Fruit fly (Drosophila melanogaster) whole organism, embryonic: Measurements from ENCODE around the gene aru.
A peak's percentile ranks its signal among the peaks of the same experiment; 100 is the strongest.

Source experiments
- Ada2b ChIP-seq: fragments of 200-800 bp; sonication (Bioruptor generic); IDR thresholded peaks from 2 replicates; pipeline ENCODE4 v1.3.6; 2022; ENCODE audit warnings: missing biosample characterization, missing genetic modification characterization
- CG11560 ChIP-seq: fragments of 200-800 bp; sonication (Bioruptor generic); IDR thresholded peaks from 3 replicates; pipeline ENCODE4 v1.3.6; 2022; ENCODE audit warnings: missing biosample characterization, missing genetic modification characterization
- CG12104 ChIP-seq: fragments of 200-800 bp; sonication (Bioruptor generic); optimal IDR thresholded peaks from 3 replicates; lab custom pipeline; 2016; ENCODE audit warnings: missing biosample characterization, missing genetic modification characterization
- CG14014 ChIP-seq: fragments of 200-800 bp; sonication (Bioruptor generic); IDR thresholded peaks from 2 replicates; pipeline ENCODE4 v1.3.6; 2022; ENCODE audit warnings: missing biosample characterization, missing genetic modification characterization
- CG14965 ChIP-seq: fragments of 200-800 bp; sonication (Bioruptor generic); optimal IDR thresholded peaks from 2 replicates; lab custom pipeline; 2016; ENCODE audit warnings: missing biosample characterization, missing genetic modification characterization, borderline replicate concordance
- CG15269 ChIP-seq: fragments of 200-800 bp; sonication (Bioruptor generic); optimal IDR thresholded peaks from 2 replicates; lab custom pipeline; 2018; ENCODE audit warnings: missing biosample characterization, mild to moderate bottlenecking, missing genetic modification characterization, moderate library complexity
- CG1647 ChIP-seq: fragments of 200-800 bp; sonication (Bioruptor generic); optimal IDR thresholded peaks from 3 replicates; lab custom pipeline; 2016; ENCODE audit warnings: missing biosample characterization, missing genetic modification characterization
- CG17186 ChIP-seq: fragments of 200-800 bp; sonication (Bioruptor generic); optimal IDR thresholded peaks from 3 replicates; lab custom pipeline; 2017; ENCODE audit warnings: missing biosample characterization, missing genetic modification reagents, missing genetic modification characterization
- CG17912 ChIP-seq: fragments of 200-800 bp; sonication (Bioruptor generic); optimal IDR thresholded peaks from 2 replicates; lab custom pipeline; 2018; ENCODE audit warnings: missing biosample characterization, mild to moderate bottlenecking, missing genetic modification characterization
- CG18262 ChIP-seq: fragments of 200-800 bp; optimal IDR thresholded peaks from 3 replicates; lab custom pipeline; 2019; ENCODE audit warnings: missing biosample characterization, mild to moderate bottlenecking, missing genetic modification characterization, moderate library complexity
- CG2129 ChIP-seq: fragments of 200-800 bp; sonication (Bioruptor generic); IDR thresholded peaks from 2 replicates; pipeline ENCODE4 v1.3.6; 2022; ENCODE audit warnings: missing biosample characterization, missing genetic modification characterization; ENCODE audit not compliant: partially characterized antibody
- CG4328 ChIP-seq: fragments of 200-800 bp; sonication (Bioruptor generic); optimal IDR thresholded peaks from 3 replicates; lab custom pipeline; 2017; ENCODE audit warnings: missing biosample characterization, missing genetic modification reagents, missing genetic modification characterization
- CG4820 ChIP-seq: fragments of 200-800 bp; sonication (Bioruptor generic); optimal IDR thresholded peaks from 3 replicates; lab custom pipeline; 2016; ENCODE audit warnings: missing biosample characterization, missing genetic modification characterization
- CG6654 ChIP-seq: fragments of 200-800 bp; sonication (Bioruptor generic); optimal IDR thresholded peaks from 2 replicates; lab custom pipeline; 2017; ENCODE audit warnings: missing biosample characterization, mild to moderate bottlenecking, missing genetic modification characterization
- CG6689 ChIP-seq: fragments of 200-800 bp; sonication (Bioruptor generic); IDR thresholded peaks from 2 replicates; pipeline ENCODE4 v1.3.6; 2022; ENCODE audit warnings: missing biosample characterization, missing genetic modification characterization
- CG7786 ChIP-seq: fragments of 200-800 bp; sonication (Bioruptor generic); optimal IDR thresholded peaks from 2 replicates; lab custom pipeline; 2016; ENCODE audit warnings: missing biosample characterization, missing genetic modification characterization
- CG7987 ChIP-seq: fragments of 200-800 bp; sonication (Bioruptor generic); optimal IDR thresholded peaks from 2 replicates; lab custom pipeline; 2018; ENCODE audit warnings: missing biosample characterization, mild to moderate bottlenecking, missing genetic modification characterization, moderate library complexity
- CG8290 ChIP-seq, 3 experiments: fragments of 200-800 bp; sonication (Bioruptor generic); optimal IDR thresholded peaks; 2 replicates each; lab custom pipeline; 2016 to 2019; ENCODE audit warnings: missing biosample characterization in 3 of 3, missing genetic modification characterization in 3 of 3, mild to moderate bottlenecking in 2 of 3, moderate library complexity in 1 of 3
- CG8944 ChIP-seq: fragments of 200-800 bp; sonication (Bioruptor generic); optimal IDR thresholded peaks from 3 replicates; lab custom pipeline; 2016; ENCODE audit warnings: missing biosample characterization, missing genetic modification characterization
- CG9932 ChIP-seq: fragments of 200-800 bp; sonication (Bioruptor generic); IDR thresholded peaks from 2 replicates; pipeline ENCODE4 v1.3.6; 2022; ENCODE audit warnings: missing biosample characterization, missing genetic modification characterization
- Gsc ChIP-seq: fragments of 200-800 bp; sonication (Bioruptor generic); IDR thresholded peaks from 2 replicates; pipeline ENCODE4 v1.3.6; 2022; ENCODE audit warnings: missing biosample characterization, missing genetic modification characterization
- Hey ChIP-seq: fragments of 200-800 bp; sonication (Bioruptor generic); optimal IDR thresholded peaks from 3 replicates; lab custom pipeline; 2018; ENCODE audit warnings: missing biosample characterization, mild to moderate bottlenecking, missing genetic modification characterization
- Myb ChIP-seq: fragments of 200-800 bp; sonication (Bioruptor generic); optimal IDR thresholded peaks from 2 replicates; lab custom pipeline; 2016; ENCODE audit warnings: missing biosample characterization, missing genetic modification characterization
- Neu2 ChIP-seq: fragments of 200-800 bp; sonication (Bioruptor generic); optimal IDR thresholded peaks from 3 replicates; lab custom pipeline; 2016; ENCODE audit warnings: missing biosample characterization, missing genetic modification characterization, borderline replicate concordance
- Oli ChIP-seq: fragments of 200-800 bp; sonication (Bioruptor generic); optimal IDR thresholded peaks from 2 replicates; lab custom pipeline; 2018; ENCODE audit warnings: missing biosample characterization, mild to moderate bottlenecking, missing genetic modification characterization, moderate library complexity
- Side ChIP-seq: fragments of 200-800 bp; sonication (Bioruptor generic); optimal IDR thresholded peaks from 2 replicates; lab custom pipeline; 2016; ENCODE audit warnings: missing biosample characterization, missing genetic modification characterization
- Sox100B ChIP-seq: fragments of 200-800 bp; sonication (Bioruptor generic); optimal IDR thresholded peaks from 3 replicates; lab custom pipeline; 2018; ENCODE audit warnings: missing biosample characterization, mild to moderate bottlenecking, missing genetic modification characterization
- Stat92E ChIP-seq, 3 experiments: fragments of >200 bp in 2 of 3; fragments of 200-800 bp in 1 of 3; sonication (Bioruptor generic) in 1 of 3; optimal IDR thresholded peaks; 2 replicates each; lab custom pipeline; 2017 to 2019; ENCODE audit warnings: missing biosample characterization in 3 of 3, missing genetic modification characterization in 3 of 3, mild to moderate bottlenecking in 1 of 3, moderate library complexity in 1 of 3
- Xbp1 ChIP-seq: fragments of 200-800 bp; sonication (Bioruptor generic); optimal IDR thresholded peaks from 3 replicates; lab custom pipeline; 2016; ENCODE audit warnings: missing biosample characterization, mild to moderate bottlenecking, missing genetic modification characterization
- ato ChIP-seq: fragments of 200-800 bp; sonication (Bioruptor generic); IDR thresholded peaks from 2 replicates; pipeline ENCODE4 v1.3.6; 2022; ENCODE audit warnings: missing biosample characterization, missing genetic modification characterization; ENCODE audit not compliant: partially characterized antibody
- cg ChIP-seq: fragments of 200-800 bp; sonication (Bioruptor generic); optimal IDR thresholded peaks from 3 replicates; lab custom pipeline; 2019; ENCODE audit warnings: missing biosample characterization, mild to moderate bottlenecking, missing genetic modification characterization, moderate library complexity
- gcm2 ChIP-seq: fragments of 200-800 bp; sonication (Bioruptor generic); optimal IDR thresholded peaks from 2 replicates; lab custom pipeline; 2016; ENCODE audit warnings: missing biosample characterization, missing genetic modification characterization
- gsb-n ChIP-seq: fragments of 200-800 bp; sonication (Bioruptor generic); optimal IDR thresholded peaks from 3 replicates; lab custom pipeline; 2018; ENCODE audit warnings: missing biosample characterization, mild to moderate bottlenecking, missing genetic modification characterization
- her ChIP-seq: fragments of 200-800 bp; sonication (Bioruptor generic); optimal IDR thresholded peaks from 2 replicates; lab custom pipeline; 2016; ENCODE audit warnings: missing biosample characterization, missing genetic modification characterization
- insv ChIP-seq, 2 experiments: fragments of 200-800 bp; sonication (Bioruptor generic); optimal IDR thresholded peaks; 3 replicates each; lab custom pipeline; 2016 to 2018; ENCODE audit warnings: missing biosample characterization in 2 of 2, missing genetic modification characterization in 2 of 2
- jumu ChIP-seq: fragments of 200-800 bp; sonication (Bioruptor generic); optimal IDR thresholded peaks from 3 replicates; lab custom pipeline; 2016; ENCODE audit warnings: missing biosample characterization, missing genetic modification characterization
- kah ChIP-seq: fragments of 200-800 bp; sonication (Bioruptor generic); optimal IDR thresholded peaks from 2 replicates; lab custom pipeline; 2018; ENCODE audit warnings: missing biosample characterization, mild to moderate bottlenecking, missing genetic modification characterization
- kni ChIP-seq: fragments of 200-800 bp; sonication (Bioruptor generic); optimal IDR thresholded peaks from 3 replicates; lab custom pipeline; 2017; ENCODE audit warnings: mild to moderate bottlenecking, missing biosample characterization, missing genetic modification reagents, missing genetic modification characterization
- mirr ChIP-seq: fragments of 200-800 bp; sonication (Bioruptor generic); optimal IDR thresholded peaks from 3 replicates; lab custom pipeline; 2018; ENCODE audit warnings: missing biosample characterization, mild to moderate bottlenecking, missing genetic modification characterization
- mld ChIP-seq: fragments of 200-800 bp; sonication (Bioruptor generic); IDR thresholded peaks from 3 replicates; pipeline ENCODE4 v1.3.6; 2022; ENCODE audit warnings: missing biosample characterization, missing genetic modification characterization; ENCODE audit not compliant: partially characterized antibody
- pho ChIP-seq: fragments of 200-800 bp; sonication (Bioruptor generic); optimal IDR thresholded peaks from 2 replicates; lab custom pipeline; 2016; ENCODE audit warnings: missing biosample characterization, missing genetic modification characterization
- pros ChIP-seq: fragments of 200-800 bp; sonication (Bioruptor generic); optimal IDR thresholded peaks from 3 replicates; lab custom pipeline; 2019; ENCODE audit warnings: missing biosample characterization, mild to moderate bottlenecking, missing genetic modification characterization, moderate library complexity
- rib ChIP-seq: fragments of 200-800 bp; sonication (Bioruptor generic); IDR thresholded peaks from 2 replicates; pipeline ENCODE4 v1.3.6; 2022; ENCODE audit warnings: missing biosample characterization, missing genetic modification characterization
- sd ChIP-seq: fragments of 200-800 bp; sonication (Bioruptor generic); optimal IDR thresholded peaks from 3 replicates; lab custom pipeline; 2018; ENCODE audit warnings: missing biosample characterization, mild to moderate bottlenecking, missing genetic modification characterization, moderate library complexity
- sens-2 ChIP-seq: fragments of 200-800 bp; sonication (Bioruptor generic); IDR thresholded peaks from 2 replicates; pipeline ENCODE4 v1.3.6; 2022; ENCODE audit warnings: missing biosample characterization, missing genetic modification characterization
- sna ChIP-seq: fragments of 200-800 bp; sonication (Bioruptor generic); IDR thresholded peaks from 2 replicates; pipeline ENCODE4 v1.3.6; 2022; ENCODE audit warnings: missing biosample characterization, missing genetic modification characterization; ENCODE audit not compliant: partially characterized antibody
- tup ChIP-seq: fragments of 200-800 bp; sonication (Bioruptor generic); optimal IDR thresholded peaks from 2 replicates; lab custom pipeline; 2016; ENCODE audit warnings: missing biosample characterization, mild to moderate bottlenecking, missing genetic modification characterization, moderate library complexity
- z ChIP-seq: fragments of 200-800 bp; sonication (Bioruptor generic); IDR thresholded peaks from 3 replicates; pipeline ENCODE4 v1.3.6; 2022; ENCODE audit warnings: missing biosample characterization, missing genetic modification characterization

aru gene

dm6 chr2L:827516-828362, 40.4 kb downstream of the aru start (continued):
- TF ChIP-seq sd (tag; lab: Kevin White, UChicago), result no peak
- no peak for TF ChIP-seq Neu2 (GFP tag; lab: Kevin White, UChicago)
- TF ChIP-seq CG6689 (GFP tag; lab: Robert Waterston, UW), result 0 out of 2 replicates have a peak, but pooled peaks have one; percentile 4
- TF ChIP-seq rib (GFP tag; lab: Robert Waterston, UW), result no peak
- TF ChIP-seq gsb-n (tag; lab: Kevin White, UChicago), result peak; percentile 65
- no peak for TF ChIP-seq CG14014
- TF ChIP-seq CG8944, result no peak
- no peak for TF ChIP-seq cg (GFP tag; lab: Kevin White, UChicago)
- no peak for TF ChIP-seq insv (GFP tag; optimal IDR thresholded peaks at IDR 0.05; lab: Kevin White, UChicago)
- no peak for TF ChIP-seq sna (GFP tag; lab: Robert Waterston, UW)
- TF ChIP-seq kah, result no peak
- TF ChIP-seq CG1647 (GFP tag; lab: Kevin White, UChicago), result no peak
- TF ChIP-seq CG14965 (GFP tag; lab: Kevin White, UChicago), result no peak
- no peak for TF ChIP-seq CG7987 (GFP tag; lab: Kevin White, UChicago)
- TF ChIP-seq CG17186, result no peak
- TF ChIP-seq CG4820 (GFP tag; lab: Kevin White, UChicago), result no peak
- peak; percentile 60 for TF ChIP-seq Xbp1 (GFP tag; lab: Kevin White, UChicago)
- TF ChIP-seq z (GFP tag; lab: Robert Waterston, UW), result no peak
- TF ChIP-seq CG12104 (GFP tag; lab: Kevin White, UChicago), result no peak
- peak; percentile 65 for TF ChIP-seq Sox100B
- TF ChIP-seq mirr (GFP tag; lab: Kevin White, UChicago), result no peak
- TF ChIP-seq Myb (GFP tag; lab: Kevin White, UChicago), result no peak
- no peak for TF ChIP-seq ato (GFP tag; lab: Robert Waterston, UW)
- no peak for TF ChIP-seq mld (GFP tag; lab: Robert Waterston, UW)
- TF ChIP-seq CG15269 (tag; lab: Kevin White, UChicago), result peak; percentile 39
- TF ChIP-seq tup (GFP tag; lab: Kevin White, UChicago), result no peak
- no peak for TF ChIP-seq CG6654 (GFP tag; lab: Kevin White, UChicago)
- TF ChIP-seq CG7786 (GFP tag; lab: Kevin White, UChicago), result no peak
- no peak for TF ChIP-seq Ada2b (GFP tag; lab: Robert Waterston, UW)
- no peak for TF ChIP-seq CG2129
- TF ChIP-seq pros (GFP tag; lab: Kevin White, UChicago), result peak; percentile 17
- no peak for TF ChIP-seq CG9932 (GFP tag; lab: Robert Waterston, UW)
- peak; percentile 15 for TF ChIP-seq kni (GFP tag; lab: Kevin White, UChicago)
- TF ChIP-seq gcm2, result no peak
- no peak for TF ChIP-seq CG8290 (GFP tag; optimal IDR thresholded peaks at IDR 0.05; lab: Kevin White, UChicago)
- no peak for TF ChIP-seq CG8290 (tag; optimal IDR thresholded peaks at IDR 0.05; lab: Kevin White, UChicago)
- TF ChIP-seq CG18262 (tag; lab: Kevin White, UChicago), result peak; percentile 66
- peak; percentile 36; the same call in 1 of the 2 replicates for TF ChIP-seq sens-2
- TF ChIP-seq Side, result no peak
- TF ChIP-seq CG4328 (GFP tag; lab: Kevin White, UChicago), result peak; percentile 5
- TF ChIP-seq CG17912 (GFP tag; lab: Kevin White, UChicago), result no peak
- TF ChIP-seq CG11560, result no peak
- no peak for TF ChIP-seq Gsc (GFP tag; lab: Robert Waterston, UW)
- no peak for TF ChIP-seq her (GFP tag; lab: Kevin White, UChicago)
- peak; percentile 54 for TF ChIP-seq Oli (tag; lab: Kevin White, UChicago)
- no peak for TF ChIP-seq Stat92E (GFP tag; optimal IDR thresholded peaks at IDR 0.05; lab: Kevin White, UChicago)
- no peak for TF ChIP-seq pho (GFP tag; lab: Kevin White, UChicago)
- TF ChIP-seq jumu (GFP tag; lab: Kevin White, UChicago), result no peak
- TF ChIP-seq Hey, result no peak
